Worm (Caenorhabditis elegans) whole organism, midembryonic: ENCODE measurements around the gene mpst-4.
"Not testable (repeated sequence)": the region's sequence is repeated elsewhere in the genome, so short reads cannot be mapped to it uniquely, and the experiment has no call there.

ENCODE experiments used
- T22C8.4 ChIP-seq: fragments of 200-800 bp; sonication (Bioruptor generic); IDR thresholded peaks from 2 replicates; pipeline ENCODE4 v1.3.6; 2022; ENCODE audit warnings: missing genetic modification characterization, missing compliant biosample characterization
- cog-1 ChIP-seq: sonication (generic microtip); optimal IDR thresholded peaks from 2 replicates; lab custom pipeline; 2016; ENCODE audit warnings: missing genetic modification characterization, missing compliant biosample characterization
- flt-1 ChIP-seq: fragments of 200-800 bp; sonication (Bioruptor generic); IDR thresholded peaks from 2 replicates; pipeline ENCODE4 v1.3.6; 2022; ENCODE audit warnings: missing genetic modification characterization, missing compliant biosample characterization
- klf-2 ChIP-seq: fragments of 200-800 bp; sonication (Bioruptor generic); conservative IDR thresholded peaks from 2 replicates; pipeline ENCODE4 v1.3.6; 2022; ENCODE audit warnings: missing genetic modification reagents, missing genetic modification characterization, missing compliant biosample characterization
- med-1 ChIP-seq: sonication (generic microtip); optimal IDR thresholded peaks from 2 replicates; lab custom pipeline; 2017; ENCODE audit warnings: missing genetic modification characterization, mild to moderate bottlenecking, missing compliant biosample characterization, antibody characterized with exemption, missing genetic modification reagents; ENCODE audit not compliant: insufficient read depth
- ref-1 ChIP-seq: fragments of 200-800 bp; sonication (Bioruptor generic); conservative IDR thresholded peaks from 2 replicates; pipeline ENCODE4 v1.3.6; 2022; ENCODE audit warnings: missing genetic modification reagents, missing genetic modification characterization, missing compliant biosample characterization
- tab-1 ChIP-seq: fragments of 200-800 bp; sonication (Bioruptor generic); IDR thresholded peaks from 2 replicates; pipeline ENCODE4 v1.3.6; 2022; ENCODE audit warnings: missing genetic modification characterization, missing compliant biosample characterization
- ztf-23 ChIP-seq: fragments of 200-800 bp; sonication (Bioruptor generic); IDR thresholded peaks from 2 replicates; pipeline ENCODE4 v1.3.6; 2022; ENCODE audit warnings: missing genetic modification reagents, missing genetic modification characterization, missing compliant biosample characterization
- ztf-29 ChIP-seq: fragments of 200-800 bp; sonication (Bioruptor generic); IDR thresholded peaks from 2 replicates; pipeline ENCODE4 v1.3.6; 2022; ENCODE audit warnings: missing genetic modification reagents, missing genetic modification characterization, missing compliant biosample characterization

- TF ChIP-seq ztf-23; ref-1 (GFP tag; lab: Robert Waterston, UW); cog-1 (tag; lab: Kevin White, UChicago); ztf-29 (GFP tag; lab: Robert Waterston, UW); tab-1 (GFP tag; lab: Robert Waterston, UW); med-1 (GFP tag; lab: Kevin White, UChicago); flt-1 (GFP tag; lab: Robert Waterston, UW); T22C8.4 (GFP tag; lab: Robert Waterston, UW); klf-2 (GFP tag; lab: Robert Waterston, UW): not testable (repeated sequence)
Measured at ce11 chrII:4825133-4825532, 38.1 kb downstream of the mpst-4 start, which contains the start of the genes C33F10.8 and msp-40.
